Worm (Caenorhabditis elegans) whole organism, L2 larva: ENCODE measurements around the gene srg-8.

ENCODE experiments used
- C34F6.9 ChIP-seq: fragments of 150-350 bp; optimal IDR thresholded peaks from 2 replicates; lab custom pipeline; 2014; ENCODE audit warnings: missing biosample characterization, missing genetic modification characterization
- F13H6.1 ChIP-seq: sonication (generic microtip); optimal IDR thresholded peaks from 2 replicates; lab custom pipeline; 2016; ENCODE audit warnings: missing genetic modification characterization, missing compliant biosample characterization
- R02D3.7 ChIP-seq: fragments of 150-350 bp; optimal IDR thresholded peaks from 2 replicates; lab custom pipeline; 2014; ENCODE audit warnings: missing biosample characterization, missing genetic modification characterization
- Y55F3AM.14 ChIP-seq: fragments of 200-800 bp; sonication (Bioruptor generic); optimal IDR thresholded peaks from 2 replicates; lab custom pipeline; 2018; ENCODE audit warnings: mild to moderate bottlenecking, missing genetic modification characterization, missing compliant biosample characterization
- ZK546.5 ChIP-seq: sonication (generic microtip); optimal IDR thresholded peaks from 2 replicates; lab custom pipeline; 2017; ENCODE audit warnings: missing biosample characterization, missing genetic modification characterization
- alr-1 ChIP-seq: fragments of 150-350 bp; optimal IDR thresholded peaks from 2 replicates; lab custom pipeline; 2014; ENCODE audit warnings: missing biosample characterization, missing genetic modification characterization
- aly-2 ChIP-seq: fragments of 150-350 bp; optimal IDR thresholded peaks from 2 replicates; lab custom pipeline; 2014; ENCODE audit warnings: missing biosample characterization, missing genetic modification characterization
- ama-1 ChIP-seq: fragments of 150-350 bp; optimal IDR thresholded peaks from 2 replicates; lab custom pipeline; 2018; ENCODE audit warnings: inconsistent platforms
- blmp-1 ChIP-seq: sonication (generic microtip); optimal IDR thresholded peaks from 2 replicates; lab custom pipeline; 2017; ENCODE audit warnings: missing genetic modification characterization, mild to moderate bottlenecking, missing compliant biosample characterization, antibody characterized with exemption, moderate library complexity; ENCODE audit not compliant: insufficient read depth
- ceh-16 ChIP-seq: fragments of 150-350 bp; optimal IDR thresholded peaks from 2 replicates; lab custom pipeline; 2014; ENCODE audit warnings: missing biosample characterization, missing genetic modification characterization
- crh-2 ChIP-seq: sonication (generic microtip); optimal IDR thresholded peaks from 2 replicates; lab custom pipeline; 2017; ENCODE audit warnings: missing biosample characterization, missing genetic modification characterization
- dmd-4 ChIP-seq: sonication (generic microtip); optimal IDR thresholded peaks from 2 replicates; lab custom pipeline; 2017; ENCODE audit warnings: missing biosample characterization, missing genetic modification characterization
- elt-1 ChIP-seq: fragments of 150-350 bp; optimal IDR thresholded peaks from 2 replicates; lab custom pipeline; 2014; ENCODE audit warnings: missing biosample characterization, missing genetic modification characterization
- elt-3 ChIP-seq: sonication (generic microtip); optimal IDR thresholded peaks from 2 replicates; lab custom pipeline; 2017; ENCODE audit warnings: missing biosample characterization, missing genetic modification characterization
- fos-1 ChIP-seq: fragments of 150-350 bp; optimal IDR thresholded peaks from 2 replicates; lab custom pipeline; 2014; ENCODE audit warnings: missing biosample characterization, missing genetic modification characterization
- gmeb-1 ChIP-seq: fragments of 150-350 bp; optimal IDR thresholded peaks from 2 replicates; lab custom pipeline; 2014; ENCODE audit warnings: missing biosample characterization, missing genetic modification characterization
- lin-11 ChIP-seq: fragments of 150-350 bp; sonication (generic microtip); optimal IDR thresholded peaks from 2 replicates; lab custom pipeline; 2014; ENCODE audit warnings: missing biosample characterization, missing genetic modification characterization, inconsistent platforms, mixed read lengths
- lin-13 ChIP-seq: fragments of 150-350 bp; optimal IDR thresholded peaks from 2 replicates; lab custom pipeline; 2014; ENCODE audit warnings: missing biosample characterization, missing genetic modification reagents, missing genetic modification characterization
- lin-39 ChIP-seq: fragments of 150-350 bp; optimal IDR thresholded peaks from 2 replicates; lab custom pipeline; 2014; ENCODE audit warnings: missing biosample characterization, missing genetic modification reagents, missing genetic modification characterization
- mab-5 ChIP-seq: fragments of 150-350 bp; optimal IDR thresholded peaks from 2 replicates; lab custom pipeline; 2014; ENCODE audit warnings: missing biosample characterization, missing genetic modification characterization
- mbf-1 ChIP-seq: sonication (generic microtip); optimal IDR thresholded peaks from 2 replicates; lab custom pipeline; 2017; ENCODE audit warnings: missing biosample characterization, missing genetic modification characterization
- nhr-10 ChIP-seq: sonication (generic microtip); optimal IDR thresholded peaks from 2 replicates; lab custom pipeline; 2017; ENCODE audit warnings: missing biosample characterization, missing genetic modification characterization
- nhr-12 ChIP-seq: fragments of 150-350 bp; optimal IDR thresholded peaks from 2 replicates; lab custom pipeline; 2014; ENCODE audit warnings: missing biosample characterization, missing genetic modification characterization
- nhr-129 ChIP-seq: fragments of 150-350 bp; optimal IDR thresholded peaks from 2 replicates; lab custom pipeline; 2014; ENCODE audit warnings: missing biosample characterization, missing genetic modification characterization
- nhr-21 ChIP-seq: fragments of 150-350 bp; optimal IDR thresholded peaks from 2 replicates; lab custom pipeline; 2014; ENCODE audit warnings: missing biosample characterization, missing genetic modification characterization
- nhr-23 ChIP-seq: fragments of 150-350 bp; optimal IDR thresholded peaks from 2 replicates; lab custom pipeline; 2014; ENCODE audit warnings: missing biosample characterization, missing genetic modification reagents, missing genetic modification characterization
- nhr-237 ChIP-seq: fragments of 150-350 bp; optimal IDR thresholded peaks from 2 replicates; lab custom pipeline; 2014; ENCODE audit warnings: missing biosample characterization, missing genetic modification characterization
- nhr-25 ChIP-seq: fragments of 150-350 bp; sonication (generic microtip); optimal IDR thresholded peaks from 3 replicates; lab custom pipeline; 2014; ENCODE audit warnings: missing biosample characterization, missing genetic modification characterization
- nhr-6 ChIP-seq: fragments of 150-350 bp; optimal IDR thresholded peaks from 2 replicates; lab custom pipeline; 2014; ENCODE audit warnings: missing biosample characterization, missing genetic modification characterization
- nhr-77 ChIP-seq: fragments of 150-350 bp; optimal IDR thresholded peaks from 2 replicates; lab custom pipeline; 2014; ENCODE audit warnings: missing biosample characterization, missing genetic modification characterization
- peb-1 ChIP-seq: fragments of 150-350 bp; optimal IDR thresholded peaks from 2 replicates; lab custom pipeline; 2014; ENCODE audit warnings: missing biosample characterization, missing genetic modification characterization
- skn-1 ChIP-seq: sonication (generic microtip); optimal IDR thresholded peaks from 2 replicates; lab custom pipeline; 2017; ENCODE audit warnings: missing biosample characterization, missing genetic modification characterization
- sma-3 ChIP-seq: sonication (generic microtip); optimal IDR thresholded peaks from 2 replicates; lab custom pipeline; 2016; ENCODE audit warnings: missing genetic modification reagents, missing genetic modification characterization, missing compliant biosample characterization
- snpc-4 ChIP-seq: fragments of 150-350 bp; optimal IDR thresholded peaks from 2 replicates; lab custom pipeline; 2014; ENCODE audit warnings: missing biosample characterization, missing genetic modification characterization
- unc-55 ChIP-seq: fragments of 150-350 bp; sonication (generic microtip); optimal IDR thresholded peaks from 3 replicates; lab custom pipeline; 2014; ENCODE audit warnings: missing biosample characterization, missing genetic modification reagents, missing genetic modification characterization
- unc-62 ChIP-seq: fragments of 150-350 bp; optimal IDR thresholded peaks from 2 replicates; lab custom pipeline; 2014; ENCODE audit warnings: missing biosample characterization, missing genetic modification reagents, missing genetic modification characterization
- zag-1 ChIP-seq: fragments of 150-350 bp; optimal IDR thresholded peaks from 2 replicates; lab custom pipeline; 2014; ENCODE audit warnings: missing biosample characterization, missing genetic modification characterization
- ztf-1 ChIP-seq: fragments of 200-800 bp; sonication (Bioruptor generic); conservative IDR thresholded peaks from 2 replicates; pipeline ENCODE4 v1.3.6; 2022; ENCODE audit warnings: missing genetic modification characterization, missing compliant biosample characterization
- ztf-11 ChIP-seq: sonication (generic microtip); optimal IDR thresholded peaks from 2 replicates; lab custom pipeline; 2017; ENCODE audit warnings: missing biosample characterization, missing genetic modification characterization

srg-8 gene

DNA sequence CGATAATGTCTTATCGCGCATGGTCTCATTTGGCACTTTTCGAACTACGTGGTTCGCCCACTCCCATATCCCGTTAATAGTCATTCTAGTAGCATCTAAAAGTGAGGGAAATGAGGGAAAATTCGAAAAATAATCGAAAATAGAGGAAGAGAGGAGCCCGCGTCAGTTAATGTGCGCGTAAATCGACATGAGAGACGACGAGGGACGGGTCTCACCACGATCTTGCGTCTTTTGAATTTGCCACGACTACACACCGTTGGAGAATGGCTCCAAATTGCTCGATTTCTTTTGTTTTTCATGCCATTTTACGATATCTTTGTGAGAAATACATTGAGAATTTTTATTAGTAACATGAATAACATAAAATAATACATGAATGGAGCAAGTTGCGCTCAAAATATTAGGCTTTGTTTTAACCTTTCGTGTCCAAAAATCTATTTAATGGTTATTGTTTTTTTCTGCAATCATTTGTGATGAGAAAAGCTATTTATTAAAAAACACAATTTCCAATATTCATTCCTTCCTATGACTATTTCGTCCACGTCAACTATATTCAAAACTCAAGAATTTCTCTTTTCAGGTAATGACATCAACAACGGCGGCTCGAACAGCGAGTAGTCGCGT is 6.5 kb downstream of the srg-8 start, which contains the start of the genes gen-1 and stt-3:
Gene gen-1, minus strand, starts transcription at position 95 of the 624 bp plus-strand sequence.
Gene stt-3, plus strand, starts transcription at position 574 of the 624 bp plus-strand sequence.
- TF ChIP-seq nhr-129 (tag; lab: Kevin White, UChicago), result peak; percentile 43
- TF ChIP-seq nhr-6 (tag; lab: Kevin White, UChicago), result no peak
- no peak for TF ChIP-seq nhr-21 (tag; lab: Kevin White, UChicago)
- TF ChIP-seq crh-2, result peak; percentile 86
- no peak for TF ChIP-seq dmd-4 (tag; lab: Kevin White, UChicago)
- TF ChIP-seq peb-1 (tag; lab: Kevin White, UChicago), result no peak
- TF ChIP-seq C34F6.9 (tag; lab: Kevin White, UChicago), result peak; percentile 18
- TF ChIP-seq ceh-16 (tag; lab: Kevin White, UChicago), result no peak
- no peak for TF ChIP-seq mbf-1 (tag; lab: Kevin White, UChicago)
- no peak for TF ChIP-seq nhr-12 (tag; lab: Kevin White, UChicago)
- no peak for TF ChIP-seq unc-55 (GFP tag; lab: Kevin White, UChicago)
- no peak for TF ChIP-seq zag-1 (tag; lab: Kevin White, UChicago)

ce11 chrIII:6245728-6246127 is 8.9 kb downstream of the srg-8 start, which contains the start of gene bcas-2:
TSS of gene bcas-2 (minus strand) at chrIII:6245828.
- TF ChIP-seq snpc-4 (tag; lab: Kevin White, UChicago), result no peak
- TF ChIP-seq F13H6.1 (tag; lab: Kevin White, UChicago), result no peak
- no peak for TF ChIP-seq blmp-1
- no peak for TF ChIP-seq ceh-16 (tag; lab: Kevin White, UChicago)
- no peak for TF ChIP-seq aly-2 (tag; lab: Kevin White, UChicago)
- TF ChIP-seq sma-3 (GFP tag; lab: Kevin White, UChicago), result no peak
- no peak for TF ChIP-seq nhr-237 (tag; lab: Kevin White, UChicago)
- no peak for TF ChIP-seq peb-1 (tag; lab: Kevin White, UChicago)
- TF ChIP-seq nhr-6 (tag; lab: Kevin White, UChicago), result no peak
- no peak for TF ChIP-seq ama-1 (lab: Kevin White, UChicago)
- TF ChIP-seq elt-1 (tag; lab: Kevin White, UChicago), result no peak
- TF ChIP-seq Y55F3AM.14, result no peak
- no peak for TF ChIP-seq gmeb-1
- TF ChIP-seq nhr-21 (tag; lab: Kevin White, UChicago), result no peak
- no peak for TF ChIP-seq mbf-1 (tag; lab: Kevin White, UChicago)

- TF ChIP-seq mbf-1 (tag; lab: Kevin White, UChicago), result no peak
- no peak for TF ChIP-seq skn-1 (tag; lab: Kevin White, UChicago)
- TF ChIP-seq ztf-11 (tag; lab: Kevin White, UChicago), result no peak
- no peak for TF ChIP-seq R02D3.7
- TF ChIP-seq blmp-1, result no peak
- no peak for TF ChIP-seq nhr-23 (tag; lab: Kevin White, UChicago)
- no peak for TF ChIP-seq mab-5 (tag; lab: Kevin White, UChicago)
- TF ChIP-seq lin-39 (tag; lab: Kevin White, UChicago), result no peak
- no peak for TF ChIP-seq lin-11 (tag; lab: Kevin White, UChicago)
- TF ChIP-seq nhr-10 (tag; lab: Kevin White, UChicago), result no peak
- TF ChIP-seq nhr-129 (tag; lab: Kevin White, UChicago), result no peak
- TF ChIP-seq ztf-1 (GFP tag; lab: Robert Waterston, UW), result no peak
- TF ChIP-seq F13H6.1 (tag; lab: Kevin White, UChicago), result no peak
- no peak for TF ChIP-seq nhr-6 (tag; lab: Kevin White, UChicago)
- TF ChIP-seq nhr-77 (tag; lab: Kevin White, UChicago), result no peak
These were observed 14.1 kb downstream of the srg-8 start, which contains the start of gene T12A2.3 for ce11 chrIII:6240528-6240927. TSS of gene T12A2.3 (plus strand) at chrIII:6240828.

- TF ChIP-seq ZK546.5 (tag; lab: Kevin White, UChicago) (no peak), nhr-25 (no peak), crh-2 (no peak), lin-13 (GFP tag; lab: Kevin White, UChicago) (no peak), ztf-1 (GFP tag; lab: Robert Waterston, UW) (no peak), ztf-11 (tag; lab: Kevin White, UChicago) (no peak), nhr-23 (tag; lab: Kevin White, UChicago) (no peak), alr-1 (tag; lab: Kevin White, UChicago) (no peak), unc-62 (GFP tag; lab: Kevin White, UChicago) (no peak), nhr-6 (tag; lab: Kevin White, UChicago) (no peak), mbf-1 (tag; lab: Kevin White, UChicago) (no peak), snpc-4 (tag; lab: Kevin White, UChicago) (no peak), lin-11 (tag; lab: Kevin White, UChicago) (no peak), sma-3 (GFP tag; lab: Kevin White, UChicago) (no peak), nhr-21 (tag; lab: Kevin White, UChicago) (no peak), elt-3 (no peak), mab-5 (tag; lab: Kevin White, UChicago) (no peak), dmd-4 (tag; lab: Kevin White, UChicago) (no peak), fos-1 (tag; lab: Kevin White, UChicago) (no peak)
These were observed 18.0 kb downstream of the srg-8 start, which contains the start of gene T12A2.21 for ce11 chrIII:6236649-6237048. TSS of gene T12A2.21 (minus strand) at chrIII:6236749.
